Worm (Caenorhabditis elegans) whole organism, mixed stage, embryonic: ENCODE results near the gene C30G7.3.

Experiments used
- lsy-2 ChIP-seq: fragments of 150-350 bp; optimal IDR thresholded peaks from 2 replicates; lab custom pipeline; 2014; ENCODE audit warnings: missing biosample characterization, missing genetic modification characterization
- mab-5 ChIP-seq: fragments of 150-350 bp; optimal IDR thresholded peaks from 2 replicates; lab custom pipeline; 2014; ENCODE audit warnings: missing biosample characterization, missing genetic modification characterization
- sem-2 ChIP-seq: fragments of 200-800 bp; sonication (Bioruptor generic); optimal IDR thresholded peaks from 2 replicates; lab custom pipeline; 2018; ENCODE audit warnings: mild to moderate bottlenecking, missing genetic modification characterization, missing compliant biosample characterization
- snpc-4 ChIP-seq: fragments of 150-350 bp; optimal IDR thresholded peaks from 2 replicates; lab custom pipeline; 2014; ENCODE audit warnings: missing biosample characterization, missing genetic modification characterization

DNA sequence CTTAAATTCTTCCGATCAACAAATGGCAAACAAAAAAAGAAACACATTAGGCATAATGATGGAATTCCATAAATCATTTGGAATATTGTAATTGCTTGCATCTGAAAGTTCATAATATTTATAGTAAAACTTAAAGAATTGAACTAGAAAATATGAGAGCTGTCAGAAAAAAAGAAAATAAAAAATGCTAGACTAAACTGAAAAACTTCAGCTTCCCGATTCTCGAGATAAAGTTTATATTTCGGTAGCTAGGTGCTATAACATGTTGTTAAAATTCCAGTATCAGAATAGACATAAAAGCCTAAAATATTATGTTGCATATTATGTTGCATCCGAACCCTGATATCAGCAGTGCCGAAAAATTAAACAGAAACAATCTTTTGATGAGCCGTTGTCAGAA, 21.4 kb downstream of the C30G7.3 start, which contains the start of gene srg-54:
- TF ChIP-seq snpc-4 (tag; lab: Kevin White, UChicago) (no peak), lsy-2 (no peak), mab-5 (tag; lab: Kevin White, UChicago) (no peak), sem-2 (GFP tag; lab: Kevin White, UChicago) (no peak)
